Worm (Caenorhabditis elegans): ENCODE measurements around the gene him-18.

- TF ChIP-seq ztf-23 (GFP tag; IDR thresholded peaks at IDR 0.05) (no peak), ref-1 (GFP tag; conservative IDR thresholded peaks at IDR 0.05) (no peak), cog-1 (tag; optimal IDR thresholded peaks at IDR 0.05) (no peak), ztf-29 (GFP tag; IDR thresholded peaks at IDR 0.05) (no peak), klf-2 (GFP tag; conservative IDR thresholded peaks at IDR 0.05) (no peak), flt-1 (GFP tag; IDR thresholded peaks at IDR 0.05) (no peak)
Measured at ce11 chrIII:4697819-4698218, 17.2 kb downstream of the him-18 start, which contains the start of gene dnj-18.

All from whole organism, midembryonic.